Worm (Caenorhabditis elegans): ENCODE results near the gene oatr-1.

DNA sequence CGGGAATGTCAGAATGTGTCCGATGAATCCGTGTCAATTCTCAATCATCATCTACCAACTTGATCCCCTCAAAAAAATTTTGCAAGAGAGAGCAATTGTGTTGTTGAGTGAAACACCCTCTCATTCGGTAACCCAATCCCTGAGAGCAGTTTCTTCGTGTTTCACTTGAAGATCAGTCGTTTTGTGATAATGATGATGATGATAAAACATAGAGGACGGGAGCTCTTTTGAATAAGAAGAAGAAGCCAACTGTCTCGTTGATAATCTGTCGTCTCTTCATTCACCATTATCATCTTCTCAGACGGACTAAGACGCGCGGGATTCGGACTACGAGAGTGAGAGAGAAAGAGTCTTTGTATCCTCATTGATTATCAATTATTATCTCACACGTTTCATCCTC is 9.1 kb upstream of the oatr-1 start:
- TF ChIP-seq F13C5.2 (tag; optimal IDR thresholded peaks at IDR 0.05) = no peak
- no peak for TF ChIP-seq ama-1 (optimal IDR thresholded peaks at IDR 0.05)
- TF ChIP-seq flt-1 (GFP tag; IDR thresholded peaks at IDR 0.05) = no peak
- TF ChIP-seq sea-1 (GFP tag; conservative IDR thresholded peaks at IDR 0.05) = no peak
- TF ChIP-seq tbx-37 (GFP tag; conservative IDR thresholded peaks at IDR 0.05) = no peak
- no peak for TF ChIP-seq pes-1 (GFP tag; IDR thresholded peaks at IDR 0.05)
- TF ChIP-seq tbx-11 (GFP tag; IDR thresholded peaks at IDR 0.05) = no peak
- TF ChIP-seq ets-7 (tag; optimal IDR thresholded peaks at IDR 0.05) = no peak

Data from whole organism, early embryonic.